Fruit fly (Drosophila melanogaster): ENCODE measurements around the gene CG10809.

dm6 chr3L:9846577-9847342 lies 12.9 kb downstream of the CG10809 start:
- TF ChIP-seq CG8478 (optimal IDR thresholded peaks at IDR 0.05) = no peak
- no peak for TF ChIP-seq CTCF (optimal IDR thresholded peaks at IDR 0.05)
